Comparison of ENCODE assay signal across 1 fruit fly cellular context in genomic region chr2L:1361771-1362632, dm6.
TF ChIP-seq lines count a peak whose summit lies in the region.

Gene NLaz (minus strand): TSS chr2L:1361821.

TF ChIP-seq in whole organism, embryonic, 481 proteins besides CTCF, POLR2A, EP300 and RAD21 (continued from another document):
- TF ChIP-seq CG13296 (GFP tag; optimal IDR thresholded peaks at IDR 0.05; lab: Kevin White, UChicago) (no peak), tna (GFP tag; IDR thresholded peaks at IDR 0.05; lab: Robert Waterston, UW; ENCODE audit: partially characterized antibody) (no peak), gce (GFP tag; IDR thresholded peaks at IDR 0.05; lab: Robert Waterston, UW) (0 out of 3 replicates have a peak, but pooled peaks have one; percentile 11), otp (GFP tag; IDR thresholded peaks at IDR 0.05; lab: Robert Waterston, UW) (no peak), da (GFP tag; optimal IDR thresholded peaks at IDR 0.05; lab: Kevin White, UChicago) (peak; percentile 11), lmd (GFP tag; IDR thresholded peaks at IDR 0.05; lab: Robert Waterston, UW) (peak; percentile 78; the same call in 1 of the 2 replicates), HLH54F (GFP tag; optimal IDR thresholded peaks at IDR 0.05; lab: Kevin White, UChicago) (peak; percentile 2), Sox102F (GFP tag; optimal IDR thresholded peaks at IDR 0.05; lab: Kevin White, UChicago) (peak; percentile 45), corto (GFP tag; optimal IDR thresholded peaks at IDR 0.05; lab: Kevin White, UChicago) (no peak), ci (GFP tag; IDR thresholded peaks at IDR 0.05; lab: Robert Waterston, UW) (peak; percentile 44; the same call in 1 of the 3 replicates), CG14667 (GFP tag; IDR thresholded peaks at IDR 0.05; lab: Robert Waterston, UW) (0 out of 2 replicates have a peak, but pooled peaks have one; percentile 11), MTF-1 (GFP tag; optimal IDR thresholded peaks at IDR 0.05; lab: Kevin White, UChicago; ENCODE audit: borderline replicate concordance) (peak; percentile 6), Ada2b (GFP tag; IDR thresholded peaks at IDR 0.05; lab: Robert Waterston, UW) (peak; percentile 45; the same call in 1 of the 2 replicates), CG42726 (GFP tag; IDR thresholded peaks at IDR 0.05; lab: Robert Waterston, UW; ENCODE audit: partially characterized antibody) (peak; percentile 74), CG5245 (GFP tag; optimal IDR thresholded peaks at IDR 0.05; lab: Kevin White, UChicago) (peak; percentile 78), CG33557 (GFP tag; optimal IDR thresholded peaks at IDR 0.05; lab: Kevin White, UChicago) (no peak), CG12155 (GFP tag; optimal IDR thresholded peaks at IDR 0.05; lab: Kevin White, UChicago) (peak; percentile 4), ems (GFP tag; optimal IDR thresholded peaks at IDR 0.05; lab: Kevin White, UChicago) (peak; percentile 0), az2 (GFP tag; optimal IDR thresholded peaks at IDR 0.05; lab: Kevin White, UChicago) (peak; percentile 60), sens (GFP tag; lab: Kevin White, UChicago) (peak; percentile 75), CG10565 (GFP tag; optimal IDR thresholded peaks at IDR 0.05; lab: Kevin White, UChicago) (no peak), CG30403 (GFP tag; optimal IDR thresholded peaks at IDR 0.05; lab: Kevin White, UChicago) (peak; percentile 50), nmo (GFP tag; optimal IDR thresholded peaks at IDR 0.05; lab: Kevin White, UChicago) (peak; percentile 43), pum (GFP tag; optimal IDR thresholded peaks at IDR 0.05; lab: Kevin White, UChicago) (peak; percentile 9), CG3847 (GFP tag; IDR thresholded peaks at IDR 0.05; lab: Robert Waterston, UW) (peak; percentile 53), Ptx1 (GFP tag; IDR thresholded peaks at IDR 0.05; lab: Robert Waterston, UW) (peak; percentile 77), caup (GFP tag; optimal IDR thresholded peaks at IDR 0.05; lab: Kevin White, UChicago; ENCODE audit: severe bottlenecking) (peak; percentile 29), onecut (GFP tag; IDR thresholded peaks at IDR 0.05; lab: Robert Waterston, UW) (peak; percentile 85), ttk (GFP tag; IDR thresholded peaks at IDR 0.05; lab: Robert Waterston, UW) (peak; percentile 69), CG12659 (GFP tag; optimal IDR thresholded peaks at IDR 0.05; lab: Kevin White, UChicago) (peak; percentile 27), Bgb (GFP tag; IDR thresholded peaks at IDR 0.05; lab: Robert Waterston, UW; ENCODE audit: partially characterized antibody) (peak; percentile 58; the same call in 1 of the 2 replicates), chif (GFP tag; optimal IDR thresholded peaks at IDR 0.05; lab: Kevin White, UChicago) (peak in 1 of 2 experiments; percentile 27), CoRest (tag; optimal IDR thresholded peaks at IDR 0.05; lab: Kevin White, UChicago) (peak; percentile 19), ewg (GFP tag; optimal IDR thresholded peaks at IDR 0.05; lab: Kevin White, UChicago) (peak; percentile 42), CG14441 (GFP tag; IDR thresholded peaks at IDR 0.05; lab: Robert Waterston, UW) (peak; percentile 57), pan (optimal IDR thresholded peaks at IDR 0.05; lab: Kevin White, UChicago) (no peak), pan (GFP tag; optimal IDR thresholded peaks at IDR 0.05 in 1 of 2, IDR thresholded peaks at IDR 0.05 in 1 of 2) (peak in 1 of 2 experiments; percentile 43), ken (GFP tag; IDR thresholded peaks at IDR 0.05; lab: Robert Waterston, UW) (peak; percentile 83; the same call in 2 of the 3 replicates), CG9932 (GFP tag; IDR thresholded peaks at IDR 0.05; lab: Robert Waterston, UW) (peak; percentile 12; the same call in 1 of the 2 replicates), zfh1 (GFP tag; IDR thresholded peaks at IDR 0.05; lab: Robert Waterston, UW) (peak; percentile 73; the same call in 2 of the 3 replicates), Drgx (GFP tag; IDR thresholded peaks at IDR 0.05; lab: Robert Waterston, UW) (no peak), HLH3B (GFP tag; IDR thresholded peaks at IDR 0.05; lab: Robert Waterston, UW) (peak; percentile 56; the same call in 1 of the 2 replicates), CG1603 (tag; optimal IDR thresholded peaks at IDR 0.05; lab: Kevin White, UChicago) (peak; percentile 35), CG10366 (GFP tag; IDR thresholded peaks at IDR 0.05; lab: Robert Waterston, UW) (peak; percentile 72), CG14014 (GFP tag; IDR thresholded peaks at IDR 0.05; lab: Robert Waterston, UW) (0 out of 2 replicates have a peak, but pooled peaks have one; percentile 7), CG6272 (GFP tag; IDR thresholded peaks at IDR 0.05; lab: Robert Waterston, UW) (no peak), Opbp (GFP tag; IDR thresholded peaks at IDR 0.05; lab: Robert Waterston, UW; ENCODE audit: partially characterized antibody) (peak; percentile 44; the same call in 1 of the 3 replicates), sim (GFP tag; IDR thresholded peaks at IDR 0.05; lab: Robert Waterston, UW) (0 out of 2 replicates have a peak, but pooled peaks have one; percentile 27), bcd (GFP tag; optimal IDR thresholded peaks at IDR 0.05; lab: Kevin White, UChicago) (peak; percentile 35), CG2199 (GFP tag; IDR thresholded peaks at IDR 0.05; lab: Robert Waterston, UW) (no peak; the same call in 2 of the 3 replicates), Antp (GFP tag; optimal IDR thresholded peaks at IDR 0.05; lab: Kevin White, UChicago) (peak; percentile 25), gem (tag; optimal IDR thresholded peaks at IDR 0.05; lab: Kevin White, UChicago) (peak; percentile 12), unpg (GFP tag; optimal IDR thresholded peaks at IDR 0.05; lab: Kevin White, UChicago) (peak; percentile 57), Nf-YA (GFP tag; IDR thresholded peaks at IDR 0.05; lab: Robert Waterston, UW) (0 out of 2 replicates have a peak, but pooled peaks have one; percentile 21), CG32532 (GFP tag; IDR thresholded peaks at IDR 0.05; lab: Robert Waterston, UW) (peak; percentile 62; the same call in 1 of the 2 replicates)
